Fruit fly (Drosophila melanogaster) ovary, adult (tissue): ENCODE results near the gene Blm.

Experiments
- CG17801 ChIP-seq: fragments of 200-800 bp; optimal IDR thresholded peaks from 2 replicates; lab custom pipeline; 2019; ENCODE audit warnings: missing biosample characterization, mild to moderate bottlenecking, missing genetic modification characterization, moderate library complexity; ENCODE audit not compliant: partially characterized antibody

Gene Blm

dm6 chr3R:11763494-11764278, 22.1 kb upstream of the Blm start:
- no peak for TF ChIP-seq CG17801 (GFP tag; lab: Kevin White, UChicago)

dm6 chr3R:11762500-11762899, 20.9 kb upstream of the Blm start:
- no peak for TF ChIP-seq CG17801 (GFP tag; lab: Kevin White, UChicago)

dm6 chr3R:11761718-11762117, 20.1 kb upstream of the Blm start:
- no peak for TF ChIP-seq CG17801 (GFP tag; lab: Kevin White, UChicago)

- TF ChIP-seq CG17801 (GFP tag; lab: Kevin White, UChicago) = peak; percentile 100
Observed at dm6 chr3R:11760669-11761387, 19.2 kb upstream of the Blm start.

- peak; percentile 56 for TF ChIP-seq CG17801 (GFP tag; lab: Kevin White, UChicago)
Observed at dm6 chr3R:11759971-11760370, 18.4 kb upstream of the Blm start.

dm6 chr3R:11759185-11759731, 17.7 kb upstream of the Blm start:
- no peak for TF ChIP-seq CG17801 (GFP tag; lab: Kevin White, UChicago)

- no peak for TF ChIP-seq CG17801 (GFP tag; lab: Kevin White, UChicago)
Observed at dm6 chr3R:11758507-11759184, 17.1 kb upstream of the Blm start.

dm6 chr3R:11758160-11758506, 16.6 kb upstream of the Blm start:
- TF ChIP-seq CG17801 (GFP tag; lab: Kevin White, UChicago) = no peak

dm6 chr3R:11757197-11757856, 15.7 kb upstream of the Blm start:
- no peak for TF ChIP-seq CG17801 (GFP tag; lab: Kevin White, UChicago)

dm6 chr3R:11756762-11757161, 15.2 kb upstream of the Blm start:
- TF ChIP-seq CG17801 (GFP tag; lab: Kevin White, UChicago) = no peak

- no peak for TF ChIP-seq CG17801 (GFP tag; lab: Kevin White, UChicago)
Observed at dm6 chr3R:11751756-11752155, 10.2 kb upstream of the Blm start.

dm6 chr3R:11750294-11750432, 8.6 kb upstream of the Blm start, which contains the start of gene CG43062:
Gene CG43062 (plus strand): TSS chr3R:11750333.
- no peak for TF ChIP-seq CG17801 (GFP tag; lab: Kevin White, UChicago)

- TF ChIP-seq CG17801 (GFP tag; lab: Kevin White, UChicago) = peak; percentile 35
Observed at dm6 chr3R:11749297-11750293, 8.0 kb upstream of the Blm start, which contains the start of gene CG6923. Gene CG6923 (minus strand): TSS chr3R:11750029.

- TF ChIP-seq CG17801 (GFP tag; lab: Kevin White, UChicago) = no peak
Observed at dm6 chr3R:11735337-11735736, 6.2 kb downstream of the Blm start, which contains the start of gene CG14721. Gene CG14721 (plus strand): TSS chr3R:11735447.
